Fruit fly (Drosophila melanogaster): Measurements from ENCODE around the gene Tcs4.

DNA sequence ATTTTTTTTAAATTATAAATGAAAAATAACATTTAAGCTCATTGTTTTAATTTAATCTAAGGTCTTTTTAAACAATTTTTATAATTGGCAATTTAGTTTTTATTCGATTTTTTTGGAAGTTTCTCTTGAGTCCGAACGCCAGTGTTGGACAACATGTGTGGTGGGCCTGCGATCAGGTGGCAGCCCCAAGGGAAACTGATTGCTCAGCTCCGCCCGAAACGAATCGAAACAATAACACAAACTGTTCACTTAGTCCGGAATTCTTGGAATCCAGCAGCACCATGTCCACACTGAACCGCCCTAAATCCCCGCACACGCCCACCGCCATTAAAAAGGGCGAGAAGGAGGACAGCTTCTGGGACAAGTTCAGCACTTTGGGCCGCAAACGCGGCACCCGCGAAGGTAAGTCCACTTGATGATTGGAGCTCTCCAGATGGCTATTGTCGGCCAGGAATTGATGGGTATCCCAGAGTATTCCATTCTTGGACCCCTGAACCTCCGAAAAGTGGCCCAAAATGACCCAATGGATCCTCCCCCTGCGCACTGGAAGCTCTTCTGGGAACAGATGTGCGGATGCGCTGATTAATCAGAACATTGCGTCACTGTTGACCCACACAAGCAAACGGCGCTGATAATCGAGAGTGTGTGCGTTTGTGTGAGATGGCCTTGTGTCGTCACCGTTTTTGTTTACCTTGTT, 44.5 kb upstream of the Tcs4 start, which contains the start of gene parvin:
- TF ChIP-seq CTCF (optimal IDR thresholded peaks at IDR 0.05) (no peak), CG8478 (optimal IDR thresholded peaks at IDR 0.05) (no peak)

Measured in S2 (cell line).